Fruit fly (Drosophila melanogaster) whole organism, embryonic: ENCODE results near the gene Pex14.
A peak's percentile ranks its signal among the peaks of the same experiment; 100 is the strongest.

ENCODE experiments used
- CG11247 ChIP-seq: fragments of 200-800 bp; sonication (Bioruptor generic); IDR thresholded peaks from 2 replicates; pipeline ENCODE4 v1.3.6; 2022; ENCODE audit warnings: missing biosample characterization, missing genetic modification characterization
- CG13287 ChIP-seq: fragments of 200-800 bp; sonication (Bioruptor generic); IDR thresholded peaks from 2 replicates; pipeline ENCODE4 v1.3.6; 2022; ENCODE audit warnings: missing biosample characterization, missing genetic modification characterization; ENCODE audit not compliant: partially characterized antibody
- CG1529 ChIP-seq: fragments of 200-800 bp; sonication (Bioruptor generic); optimal IDR thresholded peaks from 3 replicates; lab custom pipeline; 2018; ENCODE audit warnings: missing biosample characterization, missing genetic modification characterization
- CG2120 ChIP-seq: fragments of 200-800 bp; sonication (Bioruptor generic); optimal IDR thresholded peaks from 3 replicates; lab custom pipeline; 2016; ENCODE audit warnings: missing biosample characterization, missing genetic modification characterization
- CG4424 ChIP-seq: fragments of 200-800 bp; sonication (Bioruptor generic); optimal IDR thresholded peaks from 3 replicates; lab custom pipeline; 2016; ENCODE audit warnings: missing biosample characterization, missing genetic modification characterization
- CG4617 ChIP-seq: fragments of 200-800 bp; sonication (Bioruptor generic); optimal IDR thresholded peaks from 3 replicates; lab custom pipeline; 2016; ENCODE audit warnings: missing biosample characterization, missing genetic modification characterization, borderline replicate concordance
- CG5245 ChIP-seq: fragments of 200-800 bp; sonication (Bioruptor generic); optimal IDR thresholded peaks from 3 replicates; lab custom pipeline; 2016; ENCODE audit warnings: missing biosample characterization, missing genetic modification characterization
- CG7556 ChIP-seq: fragments of 200-800 bp; sonication (Bioruptor generic); optimal IDR thresholded peaks from 2 replicates; lab custom pipeline; 2017; ENCODE audit warnings: missing biosample characterization, mild to moderate bottlenecking, missing genetic modification characterization
- CG8944 ChIP-seq: fragments of 200-800 bp; sonication (Bioruptor generic); optimal IDR thresholded peaks from 3 replicates; lab custom pipeline; 2016; ENCODE audit warnings: missing biosample characterization, missing genetic modification characterization
- CG9797 ChIP-seq: fragments of 200-800 bp; sonication (Bioruptor generic); optimal IDR thresholded peaks from 3 replicates; lab custom pipeline; 2018; ENCODE audit warnings: missing biosample characterization, mild to moderate bottlenecking, missing genetic modification characterization
- CkIIα-i1 ChIP-seq: fragments of 200-800 bp; sonication (Bioruptor generic); IDR thresholded peaks from 2 replicates; pipeline ENCODE4 v1.3.6; 2022; ENCODE audit warnings: missing biosample characterization, missing genetic modification characterization
- D ChIP-seq, 2 experiments: fragments of 200-800 bp in 1 of 2; fragments of >200 bp in 1 of 2; sonication (Bioruptor generic) in 1 of 2; optimal IDR thresholded peaks; 2 replicates in 1 of 2; 3 replicates in 1 of 2; lab custom pipeline; 2017; ENCODE audit warnings: mild to moderate bottlenecking in 1 of 2, missing biosample characterization in 1 of 2, missing genetic modification characterization in 1 of 2, missing genetic modification reagents in 1 of 2
- Eip74EF ChIP-seq, 2 experiments: fragments of 200-800 bp in 1 of 2; fragments of >200 bp in 1 of 2; sonication (Bioruptor generic) in 1 of 2; optimal IDR thresholded peaks; 2 replicates each; lab custom pipeline; 2017 to 2019; ENCODE audit warnings: missing biosample characterization in 2 of 2, missing genetic modification characterization in 2 of 2, mild to moderate bottlenecking in 1 of 2, moderate library complexity in 1 of 2
- HLH54F ChIP-seq: fragments of 200-800 bp; sonication (Bioruptor generic); optimal IDR thresholded peaks from 3 replicates; lab custom pipeline; 2016; ENCODE audit warnings: missing biosample characterization, missing genetic modification characterization
- HmgZ ChIP-seq: fragments of 200-800 bp; sonication (Bioruptor generic); optimal IDR thresholded peaks from 2 replicates; lab custom pipeline; 2018; ENCODE audit warnings: missing biosample characterization, mild to moderate bottlenecking, missing genetic modification characterization
- Jarid2 ChIP-seq: fragments of 200-800 bp; sonication (Bioruptor generic); optimal IDR thresholded peaks from 3 replicates; lab custom pipeline; 2017; ENCODE audit warnings: mild to moderate bottlenecking, missing biosample characterization, missing genetic modification reagents, missing genetic modification characterization
- Lim3 ChIP-seq: fragments of 200-800 bp; sonication (Bioruptor generic); IDR thresholded peaks from 2 replicates; pipeline ENCODE4 v1.3.6; 2022; ENCODE audit warnings: missing biosample characterization, missing genetic modification characterization
- Myb ChIP-seq: fragments of 200-800 bp; sonication (Bioruptor generic); optimal IDR thresholded peaks from 2 replicates; lab custom pipeline; 2016; ENCODE audit warnings: missing biosample characterization, missing genetic modification characterization
- Nf-YB ChIP-seq: fragments of 200-800 bp; sonication (Bioruptor generic); optimal IDR thresholded peaks from 3 replicates; lab custom pipeline; 2019; ENCODE audit warnings: missing biosample characterization, mild to moderate bottlenecking, missing genetic modification characterization, moderate library complexity
- Nf-YC ChIP-seq: fragments of 200-800 bp; optimal IDR thresholded peaks from 3 replicates; lab custom pipeline; 2019; ENCODE audit warnings: missing biosample characterization, mild to moderate bottlenecking, missing genetic modification characterization, moderate library complexity
- Optix ChIP-seq: fragments of 200-800 bp; sonication (Bioruptor generic); IDR thresholded peaks from 3 replicates; pipeline ENCODE4 v1.3.6; 2022; ENCODE audit warnings: missing biosample characterization, missing genetic modification characterization
- Six4 ChIP-seq: fragments of 200-800 bp; sonication (Bioruptor generic); optimal IDR thresholded peaks from 2 replicates; lab custom pipeline; 2016; ENCODE audit warnings: missing biosample characterization, missing genetic modification characterization
- Spps ChIP-seq: fragments of 200-800 bp; sonication (Bioruptor generic); optimal IDR thresholded peaks from 2 replicates; lab custom pipeline; 2018; ENCODE audit warnings: missing biosample characterization, mild to moderate bottlenecking, missing genetic modification characterization
- ara ChIP-seq: fragments of 200-800 bp; sonication (Bioruptor generic); IDR thresholded peaks from 2 replicates; pipeline ENCODE4 v1.3.6; 2022; ENCODE audit warnings: missing biosample characterization, missing genetic modification characterization
- ato ChIP-seq: fragments of 200-800 bp; sonication (Bioruptor generic); IDR thresholded peaks from 2 replicates; pipeline ENCODE4 v1.3.6; 2022; ENCODE audit warnings: missing biosample characterization, missing genetic modification characterization; ENCODE audit not compliant: partially characterized antibody
- az2 ChIP-seq: fragments of 200-800 bp; sonication (Bioruptor generic); optimal IDR thresholded peaks from 3 replicates; lab custom pipeline; 2016; ENCODE audit warnings: missing biosample characterization, missing genetic modification characterization
- bcd ChIP-seq: fragments of 200-800 bp; sonication (Bioruptor generic); optimal IDR thresholded peaks from 2 replicates; lab custom pipeline; 2017; ENCODE audit warnings: missing biosample characterization, mild to moderate bottlenecking, missing genetic modification characterization
- chn ChIP-seq: fragments of 200-800 bp; sonication (Bioruptor generic); optimal IDR thresholded peaks from 2 replicates; lab custom pipeline; 2016; ENCODE audit warnings: missing biosample characterization, missing genetic modification characterization
- corto ChIP-seq: fragments of 200-800 bp; sonication (Bioruptor generic); optimal IDR thresholded peaks from 2 replicates; lab custom pipeline; 2016; ENCODE audit warnings: missing biosample characterization, mild to moderate bottlenecking, missing genetic modification characterization, moderate library complexity
- ken ChIP-seq: fragments of 200-800 bp; sonication (Bioruptor generic); IDR thresholded peaks from 3 replicates; pipeline ENCODE4 v1.3.6; 2022; ENCODE audit warnings: missing biosample characterization, missing genetic modification characterization
- lab ChIP-seq: fragments of 200-800 bp; sonication (Bioruptor generic); optimal IDR thresholded peaks from 3 replicates; lab custom pipeline; 2017; ENCODE audit warnings: missing biosample characterization, missing genetic modification characterization, mild to moderate bottlenecking, moderate library complexity, missing genetic modification reagents
- mirr ChIP-seq: fragments of 200-800 bp; sonication (Bioruptor generic); optimal IDR thresholded peaks from 3 replicates; lab custom pipeline; 2018; ENCODE audit warnings: missing biosample characterization, mild to moderate bottlenecking, missing genetic modification characterization
- nerfin-1 ChIP-seq: fragments of 200-800 bp; sonication (Bioruptor generic); optimal IDR thresholded peaks from 3 replicates; lab custom pipeline; 2019; ENCODE audit warnings: missing biosample characterization, mild to moderate bottlenecking, missing genetic modification characterization, moderate library complexity
- pfk ChIP-seq: fragments of 200-800 bp; sonication (Bioruptor generic); optimal IDR thresholded peaks from 2 replicates; lab custom pipeline; 2018; ENCODE audit warnings: missing biosample characterization, mild to moderate bottlenecking, missing genetic modification characterization, moderate library complexity
- pros ChIP-seq: fragments of 200-800 bp; sonication (Bioruptor generic); optimal IDR thresholded peaks from 3 replicates; lab custom pipeline; 2019; ENCODE audit warnings: missing biosample characterization, mild to moderate bottlenecking, missing genetic modification characterization, moderate library complexity
- seq ChIP-seq: fragments of 200-800 bp; sonication (Bioruptor generic); IDR thresholded peaks from 2 replicates; pipeline ENCODE4 v1.3.6; 2022; ENCODE audit warnings: missing biosample characterization, missing genetic modification characterization
- stc ChIP-seq: fragments of 200-800 bp; sonication (Bioruptor generic); IDR thresholded peaks from 2 replicates; pipeline ENCODE4 v1.3.6; 2022; ENCODE audit warnings: missing biosample characterization, missing genetic modification characterization
- trem ChIP-seq: fragments of 200-800 bp; optimal IDR thresholded peaks from 3 replicates; lab custom pipeline; 2019; ENCODE audit warnings: missing biosample characterization, mild to moderate bottlenecking, missing genetic modification characterization, moderate library complexity
- vvl ChIP-seq: fragments of 200-800 bp; sonication (Bioruptor generic); IDR thresholded peaks from 2 replicates; pipeline ENCODE4 v1.3.6; 2022; ENCODE audit warnings: missing biosample characterization, missing genetic modification characterization
- zf30C ChIP-seq: fragments of 200-800 bp; sonication (Bioruptor generic); optimal IDR thresholded peaks from 3 replicates; lab custom pipeline; 2018; ENCODE audit warnings: missing biosample characterization, mild to moderate bottlenecking, missing genetic modification characterization

Pex14 gene

dm6 chr3L:20792693-20793092 is 14.1 kb downstream of the Pex14 start, which contains the start of gene Six4 (continued):
- TF ChIP-seq Spps (tag; lab: Kevin White, UChicago): no peak
- TF ChIP-seq CG4424 (GFP tag; lab: Kevin White, UChicago): no peak
- no peak for TF ChIP-seq corto (GFP tag; lab: Kevin White, UChicago)
- no peak; the same call in 1 of the 2 replicates for TF ChIP-seq vvl (GFP tag; lab: Robert Waterston, UW)
- no peak for TF ChIP-seq CG5245 (GFP tag; lab: Kevin White, UChicago)
- no peak for TF ChIP-seq CG13287 (GFP tag; lab: Robert Waterston, UW)
- peak; percentile 18 for TF ChIP-seq trem
- TF ChIP-seq CG1529 (GFP tag; lab: Kevin White, UChicago): no peak
- no peak for TF ChIP-seq chn (GFP tag; lab: Kevin White, UChicago)
- no peak for TF ChIP-seq bcd (GFP tag; lab: Kevin White, UChicago)
- TF ChIP-seq CG2120 (GFP tag; lab: Kevin White, UChicago): no peak
- TF ChIP-seq HLH54F: no peak
- TF ChIP-seq stc (GFP tag; lab: Robert Waterston, UW): no peak
- TF ChIP-seq CG7556 (GFP tag; lab: Kevin White, UChicago): no peak
- TF ChIP-seq ken (GFP tag; lab: Robert Waterston, UW): no peak
- TF ChIP-seq CkIIα-i1 (GFP tag; lab: Robert Waterston, UW): no peak
- no peak for TF ChIP-seq Optix (GFP tag; lab: Robert Waterston, UW)
- no peak for TF ChIP-seq Myb (GFP tag; lab: Kevin White, UChicago)
- TF ChIP-seq CG8944: no peak
- no peak for TF ChIP-seq ato (GFP tag; lab: Robert Waterston, UW)
- TF ChIP-seq CG9797 (GFP tag; lab: Kevin White, UChicago): no peak
- no peak for TF ChIP-seq ara (GFP tag; lab: Robert Waterston, UW)
- TF ChIP-seq lab (GFP tag; lab: Kevin White, UChicago): no peak
- TF ChIP-seq HmgZ (tag; lab: Kevin White, UChicago): no peak
- TF ChIP-seq Eip74EF (GFP tag; optimal IDR thresholded peaks at IDR 0.05; lab: Kevin White, UChicago): no peak
- no peak for TF ChIP-seq D (optimal IDR thresholded peaks at IDR 0.05; lab: Kevin White, UChicago)
- TF ChIP-seq D (GFP tag; optimal IDR thresholded peaks at IDR 0.05; lab: Kevin White, UChicago): no peak
- no peak for TF ChIP-seq CG11247 (GFP tag; lab: Robert Waterston, UW)
- no peak for TF ChIP-seq CG4617 (GFP tag; lab: Kevin White, UChicago)

dm6 chr3L:20796757-20797156 is 18.2 kb downstream of the Pex14 start:
- TF ChIP-seq mirr (GFP tag; lab: Kevin White, UChicago) (no peak), Six4 (peak; percentile 39), pros (GFP tag; lab: Kevin White, UChicago) (peak; percentile 70), az2 (GFP tag; lab: Kevin White, UChicago) (no peak), zf30C (GFP tag; lab: Kevin White, UChicago) (peak; percentile 12), Jarid2 (GFP tag; lab: Kevin White, UChicago) (peak; percentile 3), Nf-YC (tag; lab: Kevin White, UChicago) (peak; percentile 91), nerfin-1 (peak; percentile 28), seq (GFP tag; lab: Robert Waterston, UW) (peak; percentile 68; the same call in 1 of the 2 replicates), Nf-YB (GFP tag; lab: Kevin White, UChicago) (peak; percentile 86), Lim3 (GFP tag; lab: Robert Waterston, UW) (no peak), pfk (GFP tag; lab: Kevin White, UChicago) (peak; percentile 98)
